Worm (Caenorhabditis elegans): ENCODE measurements around the gene cpg-24.

- TF ChIP-seq flt-1 (GFP tag; IDR thresholded peaks at IDR 0.05) (no peak), ref-1 (GFP tag; conservative IDR thresholded peaks at IDR 0.05) (no peak), ztf-23 (GFP tag; IDR thresholded peaks at IDR 0.05) (no peak), T22C8.4 (GFP tag; IDR thresholded peaks at IDR 0.05) (no peak), tab-1 (GFP tag; IDR thresholded peaks at IDR 0.05) (no peak), med-1 (GFP tag; optimal IDR thresholded peaks at IDR 0.05; ENCODE audit: insufficient read depth) (no peak), klf-2 (GFP tag; conservative IDR thresholded peaks at IDR 0.05) (no peak), ztf-29 (GFP tag; IDR thresholded peaks at IDR 0.05) (no peak), cog-1 (tag; optimal IDR thresholded peaks at IDR 0.05) (no peak)
Observed at ce11 chrIV:1662872-1663271, 31.1 kb downstream of the cpg-24 start.
